Fruit fly (Drosophila melanogaster): Measurements from ENCODE around the gene CG5390.

The CG5390 gene

DNA sequence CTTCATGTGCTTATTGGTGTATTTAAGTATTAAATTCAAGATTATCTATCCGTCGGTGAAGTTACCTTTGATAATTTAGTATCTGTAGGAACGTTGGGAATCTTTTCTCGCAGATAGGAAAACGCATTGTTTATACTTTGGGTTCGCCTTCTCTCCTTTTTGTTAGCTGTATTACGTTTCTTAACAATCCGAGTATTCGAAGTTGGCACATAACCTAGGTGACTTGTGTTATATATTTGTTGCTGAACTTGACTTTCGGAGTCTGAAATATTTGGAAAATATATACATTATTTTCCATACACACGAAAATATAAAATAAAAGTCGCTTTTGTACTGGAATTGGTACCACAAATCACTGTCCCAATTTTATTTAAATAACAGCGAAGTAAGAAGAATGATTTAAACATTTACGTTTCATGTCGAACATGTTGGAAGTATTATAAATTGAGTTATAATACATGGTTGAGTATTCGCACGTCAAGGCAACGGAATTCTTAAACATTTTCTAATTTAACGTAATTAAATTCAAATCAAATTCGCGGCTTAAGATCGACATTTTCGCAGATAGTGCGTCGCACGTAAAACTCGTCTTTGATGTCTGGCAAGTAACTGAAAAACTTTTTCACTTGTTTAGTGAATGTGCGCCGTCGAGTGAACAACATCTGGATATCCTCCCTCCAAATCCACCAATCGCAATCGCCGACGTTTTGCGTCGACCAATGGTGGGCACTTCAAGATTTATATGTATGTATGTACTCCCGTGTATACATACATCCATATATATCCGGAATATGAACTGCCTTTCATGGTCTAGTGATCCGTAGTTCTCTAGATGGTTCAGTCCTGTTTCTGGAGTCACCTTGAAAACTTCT, 11.4 kb downstream of the CG5390 start, which contains the start of gene Hand:
TSS of gene Hand (minus strand) at position 588 of the 872 bp plus-strand sequence.
- no peak for TF ChIP-seq Ets98B (GFP tag; IDR thresholded peaks at IDR 0.05)
- no peak for TF ChIP-seq Snoo (tag; optimal IDR thresholded peaks at IDR 0.05)

DNA sequence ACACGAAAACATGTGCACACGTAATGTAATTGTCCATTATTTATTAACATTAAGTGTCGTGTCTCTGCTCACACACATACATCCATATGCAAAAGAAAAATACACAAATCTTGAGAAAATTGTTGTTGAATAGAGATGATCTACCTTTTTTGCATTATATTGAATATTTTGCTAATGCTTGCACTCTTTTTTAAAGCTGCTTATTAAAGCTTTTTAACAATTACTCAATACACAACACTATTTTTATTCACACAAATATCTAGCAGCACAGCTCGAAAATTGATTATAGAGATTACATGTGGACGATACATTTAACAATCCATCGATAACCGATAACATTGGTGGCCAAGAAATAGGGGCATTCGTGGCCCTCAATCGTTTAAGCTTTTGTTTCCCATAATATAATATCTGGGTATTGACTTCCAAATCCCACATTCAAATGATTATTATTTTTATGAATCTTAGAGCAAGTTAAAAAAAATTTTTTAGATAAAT, 14.3 kb downstream of the CG5390 start, which contains the start of gene Ufd4:
TSS of gene Ufd4 (minus strand) at position 300 of the 495 bp plus-strand sequence.
- TF ChIP-seq CG32121 (GFP tag; IDR thresholded peaks at IDR 0.05) (peak; percentile 66), CG15710 (tag; optimal IDR thresholded peaks at IDR 0.05) (peak; percentile 38), Pif1B (GFP tag; optimal IDR thresholded peaks at IDR 0.05) (no peak), CG17806 (tag; optimal IDR thresholded peaks at IDR 0.05) (peak; percentile 49)

DNA sequence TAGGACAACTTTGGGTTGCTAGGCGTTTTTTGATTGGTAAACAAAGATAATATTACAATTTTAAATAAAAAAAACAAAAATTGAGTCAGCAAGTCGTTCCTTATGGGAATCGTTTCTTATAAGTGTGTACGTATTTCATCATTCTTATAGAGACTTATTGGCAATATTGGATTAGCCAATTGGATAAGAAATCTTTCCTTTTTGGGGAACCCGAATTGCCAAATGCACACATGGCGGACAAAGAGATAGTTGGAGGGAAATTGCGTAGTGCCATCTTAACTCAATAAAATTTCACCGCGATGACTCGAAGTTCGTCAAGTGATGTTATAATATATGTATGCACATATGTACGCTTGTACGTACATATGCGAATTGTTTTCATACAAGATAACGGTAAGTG, 15.1 kb downstream of the CG5390 start:
- TF ChIP-seq CG14655 (GFP tag; optimal IDR thresholded peaks at IDR 0.05) (no peak), CG9948 (tag; optimal IDR thresholded peaks at IDR 0.05) (no peak), CG8159 (tag; optimal IDR thresholded peaks at IDR 0.05) (no peak), CG12605 (GFP tag; IDR thresholded peaks at IDR 0.05) (no peak), CG8301 (tag; optimal IDR thresholded peaks at IDR 0.05) (no peak), Pif1A (GFP tag; optimal IDR thresholded peaks at IDR 0.05) (no peak), fd96Ca (GFP tag; IDR thresholded peaks at IDR 0.05) (no peak), CG32121 (GFP tag; IDR thresholded peaks at IDR 0.05) (no peak), CG4496 (GFP tag; IDR thresholded peaks at IDR 0.05) (no peak), Ets98B (GFP tag; IDR thresholded peaks at IDR 0.05) (no peak), Pif1B (GFP tag; optimal IDR thresholded peaks at IDR 0.05) (no peak)

DNA sequence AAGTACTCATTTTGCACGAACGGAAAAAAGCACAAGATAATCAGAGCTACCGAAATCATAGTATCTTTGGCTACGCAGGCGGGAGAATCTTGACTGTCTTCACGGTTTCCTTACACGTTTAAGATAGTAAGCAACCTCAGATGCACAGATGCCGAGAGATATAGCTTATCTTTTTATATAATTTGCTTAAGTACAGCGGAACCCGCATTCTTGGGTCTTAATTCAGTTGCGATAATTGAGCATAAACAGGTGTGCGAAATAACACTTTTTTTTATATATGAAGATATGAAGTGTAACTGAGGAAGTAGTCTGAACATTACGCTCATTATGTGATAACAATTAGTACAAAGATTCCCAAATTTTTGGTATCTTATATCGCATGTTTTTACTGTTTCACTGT, 25.6 kb downstream of the CG5390 start, which contains the start of gene CG34043:
TSS of gene CG34043 (minus strand) at position 101 of the 400 bp plus-strand sequence.
- TF ChIP-seq CG12605 (GFP tag; IDR thresholded peaks at IDR 0.05) (no peak), D1 (tag; optimal IDR thresholded peaks at IDR 0.05) (no peak), Ets98B (GFP tag; IDR thresholded peaks at IDR 0.05) (no peak), CG4496 (GFP tag; IDR thresholded peaks at IDR 0.05) (no peak), CG34367 (tag; optimal IDR thresholded peaks at IDR 0.05) (no peak), CG15710 (tag; optimal IDR thresholded peaks at IDR 0.05) (no peak), CG10348 (GFP tag; IDR thresholded peaks at IDR 0.05) (no peak), Pif1B (GFP tag; optimal IDR thresholded peaks at IDR 0.05) (no peak), fd96Ca (GFP tag; IDR thresholded peaks at IDR 0.05) (no peak), CG32121 (GFP tag; IDR thresholded peaks at IDR 0.05) (no peak), CG17806 (tag; optimal IDR thresholded peaks at IDR 0.05) (no peak), EcR (GFP tag; optimal IDR thresholded peaks at IDR 0.05) (no peak)

DNA sequence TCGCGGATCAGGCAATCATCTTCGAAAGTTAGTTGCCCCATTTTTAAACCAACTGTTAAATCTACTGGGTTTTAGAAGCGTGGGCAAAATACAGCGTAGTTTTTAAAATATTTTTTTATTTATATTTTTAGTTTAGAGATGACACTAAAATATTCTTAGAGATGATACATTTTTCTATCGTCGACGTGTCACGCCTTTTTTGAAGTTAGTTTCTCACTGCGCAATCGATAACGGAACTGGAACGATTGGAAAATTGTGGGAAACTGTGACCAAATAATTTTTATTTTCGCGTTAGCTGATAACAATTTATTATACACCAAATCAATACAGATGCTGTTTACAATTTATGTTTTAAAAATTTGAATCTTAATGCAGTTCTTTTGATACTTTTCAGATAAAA, 27.7 kb downstream of the CG5390 start, which contains the start of gene Utx:
TSS of gene Utx (minus strand) at position 154 of the 400 bp plus-strand sequence.
- TF ChIP-seq CG8159 (tag; optimal IDR thresholded peaks at IDR 0.05) (no peak), CG10348 (GFP tag; IDR thresholded peaks at IDR 0.05) (no peak), EcR (GFP tag; optimal IDR thresholded peaks at IDR 0.05) (no peak), CG4496 (GFP tag; IDR thresholded peaks at IDR 0.05) (no peak), CG15710 (tag; optimal IDR thresholded peaks at IDR 0.05) (no peak), Snoo (tag; optimal IDR thresholded peaks at IDR 0.05) (no peak), Pif1A (GFP tag; optimal IDR thresholded peaks at IDR 0.05) (no peak), CG8301 (tag; optimal IDR thresholded peaks at IDR 0.05) (no peak), fd96Ca (GFP tag; IDR thresholded peaks at IDR 0.05) (no peak), CG14655 (GFP tag; optimal IDR thresholded peaks at IDR 0.05) (no peak), CG9948 (tag; optimal IDR thresholded peaks at IDR 0.05) (no peak), Ets98B (GFP tag; IDR thresholded peaks at IDR 0.05) (no peak), CG34367 (tag; optimal IDR thresholded peaks at IDR 0.05) (no peak), rn (GFP tag; IDR thresholded peaks at IDR 0.05) (no peak), D1 (tag; optimal IDR thresholded peaks at IDR 0.05) (no peak), Pif1B (GFP tag; optimal IDR thresholded peaks at IDR 0.05) (no peak), CG13204 (GFP tag; optimal IDR thresholded peaks at IDR 0.05) (no peak)

DNA sequence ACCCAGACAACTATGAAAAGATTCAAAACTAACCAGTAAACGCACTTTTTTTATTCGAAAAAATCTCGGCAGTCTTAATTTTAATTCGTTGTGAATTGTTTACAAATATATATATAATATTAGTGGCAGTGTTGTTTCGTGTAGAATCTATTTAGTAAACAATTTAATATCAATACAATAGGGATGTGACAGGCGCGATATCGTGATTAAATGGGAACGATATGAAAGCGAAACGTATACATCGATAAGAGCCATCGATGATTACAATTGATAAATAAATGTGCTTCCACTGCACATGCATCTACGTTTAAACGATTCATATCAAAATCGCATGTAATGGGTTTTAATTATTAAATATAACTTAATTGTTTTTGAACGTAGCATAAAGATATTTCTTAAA, 29.0 kb downstream of the CG5390 start:
- TF ChIP-seq CG8301 (tag; optimal IDR thresholded peaks at IDR 0.05) (no peak), gl (tag; optimal IDR thresholded peaks at IDR 0.05) (no peak), Pif1A (GFP tag; optimal IDR thresholded peaks at IDR 0.05) (no peak), EcR (GFP tag; optimal IDR thresholded peaks at IDR 0.05) (no peak), CG4496 (GFP tag; IDR thresholded peaks at IDR 0.05) (no peak), CG15710 (tag; optimal IDR thresholded peaks at IDR 0.05) (no peak), CG9948 (tag; optimal IDR thresholded peaks at IDR 0.05) (no peak), Snoo (tag; optimal IDR thresholded peaks at IDR 0.05) (no peak), CG13204 (GFP tag; optimal IDR thresholded peaks at IDR 0.05) (no peak), D1 (tag; optimal IDR thresholded peaks at IDR 0.05) (no peak), CG10348 (GFP tag; IDR thresholded peaks at IDR 0.05) (no peak), CG32121 (GFP tag; IDR thresholded peaks at IDR 0.05) (no peak), rn (GFP tag; IDR thresholded peaks at IDR 0.05) (no peak), CG12605 (GFP tag; IDR thresholded peaks at IDR 0.05) (no peak), Ets98B (GFP tag; IDR thresholded peaks at IDR 0.05) (no peak), Pif1B (GFP tag; optimal IDR thresholded peaks at IDR 0.05) (no peak)
